Worm (Caenorhabditis elegans): ENCODE data around the gene mig-38.
A peak's percentile ranks its signal among the peaks of the same experiment; 100 is the strongest.

Gene mig-38

DNA sequence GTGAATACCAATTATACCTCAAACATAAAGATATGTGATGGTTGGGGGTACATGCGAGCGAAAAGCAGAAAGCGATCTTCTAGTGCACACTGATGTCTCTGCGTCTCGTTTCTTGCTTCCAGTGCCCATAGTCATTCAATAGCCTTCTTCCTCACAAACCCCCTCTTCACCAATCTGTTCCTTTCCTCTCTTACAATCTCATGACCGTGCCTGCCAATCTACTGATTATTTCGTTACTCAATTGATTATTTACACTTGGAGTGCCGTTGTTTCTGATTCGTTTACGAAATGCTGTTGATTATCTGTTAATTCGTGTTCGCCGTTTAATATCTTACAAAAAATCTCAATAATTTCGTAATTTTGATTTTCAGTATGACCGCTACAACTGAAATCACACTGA, 9.2 kb upstream of the mig-38 start:
- TF ChIP-seq let-526 (GFP tag; IDR thresholded peaks at IDR 0.05) (no peak), cebp-1 (GFP tag; IDR thresholded peaks at IDR 0.05) (no peak), cebp-1 (tag; optimal IDR thresholded peaks at IDR 0.05) (peak; percentile 52), dox-1 (GFP tag; IDR thresholded peaks at IDR 0.05) (peak; percentile 21; the same call in 1 of the 2 replicates), nhr-80 (tag; optimal IDR thresholded peaks at IDR 0.05) (peak; percentile 53), attf-3 (GFP tag; conservative IDR thresholded peaks at IDR 0.05) (0 out of 2 replicates have a peak, but pooled peaks have one; percentile 21)

DNA sequence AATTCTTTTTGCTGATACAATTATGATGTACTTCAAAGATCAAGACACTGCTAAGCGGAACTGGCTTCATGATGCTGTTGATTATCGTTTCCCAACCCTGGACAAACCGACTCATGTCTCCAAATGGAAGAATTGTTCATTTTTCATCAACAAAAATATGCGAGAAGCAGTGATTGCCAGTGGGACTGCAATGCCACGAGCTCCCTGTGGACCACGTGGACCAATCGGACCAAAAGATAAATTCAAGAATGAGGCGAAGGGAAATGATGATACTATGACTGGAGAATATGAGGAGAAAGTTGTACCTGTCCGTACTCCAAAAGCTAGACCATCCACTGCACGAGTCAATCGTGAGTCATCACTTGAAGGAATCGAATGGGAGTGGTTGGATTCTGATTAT, 7.6 kb upstream of the mig-38 start:
- TF ChIP-seq nhr-90 (tag; optimal IDR thresholded peaks at IDR 0.05) (no peak), repo-1 (tag; optimal IDR thresholded peaks at IDR 0.05) (peak; percentile 0)

DNA sequence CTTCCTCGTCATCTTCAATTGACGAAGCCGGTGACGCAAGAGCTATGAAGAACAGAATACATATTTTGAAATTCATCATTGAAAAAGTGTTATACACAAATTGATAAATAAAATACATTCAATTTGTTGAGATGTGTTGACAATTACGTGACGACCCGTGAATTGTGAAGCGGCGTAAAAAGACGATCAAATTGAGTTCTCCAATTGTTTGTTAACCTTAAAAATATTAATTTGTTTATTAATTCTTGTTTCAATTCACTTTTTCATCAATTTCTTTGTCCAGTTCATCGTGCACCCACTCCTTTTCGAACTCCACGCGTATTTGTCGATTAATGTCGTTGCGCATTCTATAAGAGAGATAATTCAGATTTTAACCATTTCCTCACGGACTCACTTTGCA, 1.9 kb upstream of the mig-38 start, which contains the start of gene spe-36:
Gene spe-36, minus strand, starts transcription at position 101 of the 400 bp plus-strand sequence.
- no peak for TF ChIP-seq lin-35 (GFP tag; optimal IDR thresholded peaks at IDR 0.05)
- TF ChIP-seq repo-1 (tag; optimal IDR thresholded peaks at IDR 0.05): no peak
- TF ChIP-seq K12H6.12 (tag; optimal IDR thresholded peaks at IDR 0.05): no peak
- no peak for TF ChIP-seq F52B5.7 (tag; optimal IDR thresholded peaks at IDR 0.05)
- TF ChIP-seq sdz-38 (tag; optimal IDR thresholded peaks at IDR 0.05): no peak
- TF ChIP-seq ama-1 (optimal IDR thresholded peaks at IDR 0.05): no peak
- no peak for TF ChIP-seq ama-1 (GFP tag; optimal IDR thresholded peaks at IDR 0.05)
- no peak for TF ChIP-seq nfya-1 (tag; optimal IDR thresholded peaks at IDR 0.05; ENCODE audit: borderline replicate concordance, insufficient read depth)
- no peak for TF ChIP-seq attf-6 (GFP tag; IDR thresholded peaks at IDR 0.05)
- no peak for TF ChIP-seq unc-130 (GFP tag; optimal IDR thresholded peaks at IDR 0.05)
- TF ChIP-seq rcor-1 (GFP tag; IDR thresholded peaks at IDR 0.05): no peak
- TF ChIP-seq fkh-3 (tag; optimal IDR thresholded peaks at IDR 0.05): no peak
- TF ChIP-seq hrde-1 (tag; optimal IDR thresholded peaks at IDR 0.05; ENCODE audit: borderline replicate concordance): no peak
- no peak for TF ChIP-seq Y56A3A.18 (GFP tag; IDR thresholded peaks at IDR 0.05)
- no peak for TF ChIP-seq Y95B8A.8 (GFP tag; IDR thresholded peaks at IDR 0.05)

DNA sequence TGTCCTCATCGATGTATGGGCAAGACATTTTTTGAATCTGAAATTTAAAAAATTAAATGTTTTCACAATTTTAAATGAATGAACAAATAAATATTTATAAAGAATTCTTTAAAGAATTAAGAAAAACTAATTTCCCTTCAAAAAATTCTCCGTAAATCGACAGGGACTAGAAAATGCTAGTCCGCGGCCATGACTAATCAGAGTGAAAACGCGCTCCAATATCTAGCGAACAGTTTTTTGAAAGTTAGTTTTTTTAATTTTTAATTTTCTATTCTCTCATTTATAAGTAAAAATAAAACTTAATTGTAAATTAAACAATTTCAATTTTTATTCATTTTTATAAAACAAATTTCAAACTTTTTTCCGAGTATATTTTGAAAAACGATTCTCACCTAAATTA, 1.2 kb upstream of the mig-38 start:
- TF ChIP-seq egl-18 (GFP tag; IDR thresholded peaks at IDR 0.05) (no peak), fkh-3 (tag; optimal IDR thresholded peaks at IDR 0.05) (no peak), lin-35 (GFP tag; optimal IDR thresholded peaks at IDR 0.05) (peak in 1 of 3 experiments; percentile 57), K12H6.12 (tag; optimal IDR thresholded peaks at IDR 0.05) (no peak), unc-62 (GFP tag; optimal IDR thresholded peaks at IDR 0.05) (no peak), K11D2.4 (GFP tag; IDR thresholded peaks at IDR 0.05) (no peak), nfyb-1 (GFP tag; IDR thresholded peaks at IDR 0.05) (0 out of 2 replicates have a peak, but pooled peaks have one; percentile 27), nhr-90 (tag; optimal IDR thresholded peaks at IDR 0.05) (no peak), madf-6 (GFP tag; IDR thresholded peaks at IDR 0.05) (peak; percentile 42; the same call in 1 of the 2 replicates), F49E8.2 (tag; optimal IDR thresholded peaks at IDR 0.05; ENCODE audit: insufficient read depth) (no peak), gei-17 (GFP tag; optimal IDR thresholded peaks at IDR 0.05) (no peak), tbp1 (GFP tag; optimal IDR thresholded peaks at IDR 0.05) (no peak), D2030.7 (GFP tag; IDR thresholded peaks at IDR 0.05) (peak; percentile 47; the same call in 1 of the 2 replicates), Y53G8AR.9 (GFP tag; conservative IDR thresholded peaks at IDR 0.05) (no peak), mxl-1 (tag; optimal IDR thresholded peaks at IDR 0.05) (no peak), T07F8.4 (tag; optimal IDR thresholded peaks at IDR 0.05) (no peak), attf-6 (GFP tag; IDR thresholded peaks at IDR 0.05) (no peak), egrh-3 (GFP tag; IDR thresholded peaks at IDR 0.05) (no peak), Y79H2A.3 (GFP tag; conservative IDR thresholded peaks at IDR 0.05) (no peak), F57C9.4 (tag; optimal IDR thresholded peaks at IDR 0.05) (no peak), madf-10 (tag; optimal IDR thresholded peaks at IDR 0.05) (no peak), tlf-1 (GFP tag; optimal IDR thresholded peaks at IDR 0.05) (no peak), attf-3 (GFP tag; conservative IDR thresholded peaks at IDR 0.05) (no peak), lir-1 (GFP tag; conservative IDR thresholded peaks at IDR 0.05) (no peak), rec-8 (tag; optimal IDR thresholded peaks at IDR 0.05) (no peak), F10E7.11 (tag; optimal IDR thresholded peaks at IDR 0.05) (no peak), F23B12.7 (tag; optimal IDR thresholded peaks at IDR 0.05; ENCODE audit: insufficient read depth) (peak; percentile 27), bed-1 (GFP tag; IDR thresholded peaks at IDR 0.05) (no peak), repo-1 (tag; optimal IDR thresholded peaks at IDR 0.05) (no peak)
